Worm (Caenorhabditis elegans): ENCODE data around the gene T05C12.8.

- no peak for TF ChIP-seq zag-1 (tag; optimal IDR thresholded peaks at IDR 0.05)
- TF ChIP-seq nhr-237 (tag; optimal IDR thresholded peaks at IDR 0.05): no peak
- no peak for TF ChIP-seq ztf-4 (tag; optimal IDR thresholded peaks at IDR 0.05)
- no peak for TF ChIP-seq nhr-11 (tag; optimal IDR thresholded peaks at IDR 0.05)
- TF ChIP-seq skn-1 (tag; optimal IDR thresholded peaks at IDR 0.05): no peak
- no peak for TF ChIP-seq nhr-76 (tag; optimal IDR thresholded peaks at IDR 0.05)
- no peak for TF ChIP-seq fkh-10 (GFP tag; optimal IDR thresholded peaks at IDR 0.05)
- peak; percentile 50 for TF ChIP-seq snpc-4 (tag; optimal IDR thresholded peaks at IDR 0.05)
- TF ChIP-seq ceh-28 (tag; optimal IDR thresholded peaks at IDR 0.05): peak; percentile 69
- TF ChIP-seq ztf-11 (tag; optimal IDR thresholded peaks at IDR 0.05): no peak
- no peak for TF ChIP-seq elt-3 (tag; optimal IDR thresholded peaks at IDR 0.05)
- no peak for TF ChIP-seq tbx-2 (tag; optimal IDR thresholded peaks at IDR 0.05)
Measured at ce11 chrII:8216433-8216832, 26.1 kb upstream of the T05C12.8 start, which contains the start of gene M110.3.

Measured in whole organism, L3 larva.